Worm (Caenorhabditis elegans) whole organism, L3 larva: ENCODE data around the gene C56G2.22.

Experiments
- ZK546.5 ChIP-seq: sonication (generic microtip); optimal IDR thresholded peaks from 2 replicates; lab custom pipeline; 2017; ENCODE audit warnings: missing biosample characterization, missing genetic modification characterization
- ama-1 ChIP-seq: fragments of 150-350 bp; optimal IDR thresholded peaks from 2 replicates; lab custom pipeline; 2018
- ceh-16 ChIP-seq: sonication (generic microtip); optimal IDR thresholded peaks from 2 replicates; lab custom pipeline; 2017; ENCODE audit warnings: missing biosample characterization, missing genetic modification characterization
- ceh-82 ChIP-seq: fragments of 150-350 bp; optimal IDR thresholded peaks from 2 replicates; lab custom pipeline; 2014; ENCODE audit warnings: missing biosample characterization, missing genetic modification characterization
- elt-3 ChIP-seq, 3 experiments: fragments of 150-350 bp in 1 of 3; sonication (generic microtip) in 2 of 3; optimal IDR thresholded peaks; 2 replicates in 2 of 3; 4 replicates in 1 of 3; lab custom pipeline; 2014 to 2017; ENCODE audit warnings: missing biosample characterization in 3 of 3, missing genetic modification characterization in 3 of 3
- fos-1 ChIP-seq: fragments of 150-350 bp; optimal IDR thresholded peaks from 2 replicates; lab custom pipeline; 2014; ENCODE audit warnings: missing biosample characterization, missing genetic modification characterization
- lsy-12 ChIP-seq: sonication (generic microtip); optimal IDR thresholded peaks from 2 replicates; lab custom pipeline; 2016; ENCODE audit warnings: mild to moderate bottlenecking, missing genetic modification characterization, missing compliant biosample characterization
- skn-1 ChIP-seq: fragments of 150-350 bp; optimal IDR thresholded peaks from 2 replicates; lab custom pipeline; 2014; ENCODE audit warnings: missing biosample characterization, missing genetic modification characterization
- unc-62 ChIP-seq: fragments of 150-350 bp; sonication (generic microtip); optimal IDR thresholded peaks from 4 replicates; lab custom pipeline; 2014; ENCODE audit warnings: missing biosample characterization, missing genetic modification reagents, missing genetic modification characterization
- ztf-11 ChIP-seq: fragments of 150-350 bp; optimal IDR thresholded peaks from 2 replicates; lab custom pipeline; 2014; ENCODE audit warnings: missing biosample characterization, missing genetic modification characterization
- ztf-4 ChIP-seq: fragments of 150-350 bp; optimal IDR thresholded peaks from 2 replicates; lab custom pipeline; 2014; ENCODE audit warnings: missing biosample characterization, missing genetic modification characterization

- TF ChIP-seq ceh-82 (no peak), elt-3 (tag; optimal IDR thresholded peaks at IDR 0.05; lab: Kevin White, UChicago) (no peak), ceh-16 (tag; lab: Kevin White, UChicago) (no peak), ztf-11 (tag; lab: Kevin White, UChicago) (no peak), lsy-12 (tag; lab: Kevin White, UChicago) (no peak), unc-62 (GFP tag; lab: Kevin White, UChicago) (no peak), ZK546.5 (tag; lab: Kevin White, UChicago) (no peak), skn-1 (tag; lab: Kevin White, UChicago) (no peak), ztf-4 (tag; lab: Kevin White, UChicago) (no peak), fos-1 (tag; lab: Kevin White, UChicago) (no peak), ama-1 (no peak)
Observed at ce11 chrIII:6368524-6368923, 22.3 kb downstream of the C56G2.22 start.
